Worm (Caenorhabditis elegans) whole organism, L3 larva: ENCODE results near the gene cogc-6.

ENCODE experiments used
- pqm-1 ChIP-seq: fragments of 150-350 bp; optimal IDR thresholded peaks from 2 replicates; lab custom pipeline; 2017; ENCODE audit warnings: missing biosample characterization, missing genetic modification characterization, inconsistent platforms
- snpc-4 ChIP-seq: fragments of 150-350 bp; optimal IDR thresholded peaks from 2 replicates; lab custom pipeline; 2014; ENCODE audit warnings: missing biosample characterization, missing genetic modification characterization
- unc-62 ChIP-seq: fragments of 150-350 bp; sonication (generic microtip); optimal IDR thresholded peaks from 4 replicates; lab custom pipeline; 2014; ENCODE audit warnings: missing biosample characterization, missing genetic modification reagents, missing genetic modification characterization

- no peak for TF ChIP-seq unc-62
- TF ChIP-seq pqm-1 (tag; lab: Kevin White, UChicago) = no peak
- TF ChIP-seq snpc-4 (tag; lab: Kevin White, UChicago) = no peak
Observed at ce11 chrV:8213868-8214267, 7.2 kb downstream of the cogc-6 start, which contains the start of gene K07C11.7.
